Worm (Caenorhabditis elegans): ENCODE data around the gene sta-1.

sta-1 gene

DNA sequence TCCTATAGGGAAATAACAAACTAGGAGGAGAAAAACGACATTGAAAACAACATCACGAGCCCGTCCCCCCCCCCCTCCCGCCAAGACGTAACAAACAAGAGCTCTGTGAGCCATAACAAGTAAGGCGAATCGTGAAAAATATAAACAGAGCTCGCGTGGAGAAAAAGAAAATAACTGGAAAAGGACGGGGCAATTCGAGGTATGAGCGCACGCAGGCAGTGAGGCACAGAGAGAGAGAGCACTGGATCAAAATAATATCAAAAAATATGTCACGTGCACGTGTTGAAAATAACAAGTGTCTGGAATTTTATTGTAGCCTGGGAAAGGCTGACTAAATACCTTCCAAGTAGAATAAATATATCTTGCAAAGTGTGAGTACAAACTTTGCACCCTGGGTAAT, 5.4 kb upstream of the sta-1 start (continued):
- TF ChIP-seq nhr-90 (tag; optimal IDR thresholded peaks at IDR 0.05; ENCODE audit: poor library complexity) (no peak), nhr-20 (tag; optimal IDR thresholded peaks at IDR 0.05) (peak; percentile 51), snpc-4 (tag; optimal IDR thresholded peaks at IDR 0.05) (no peak), ceh-88 (GFP tag; IDR thresholded peaks at IDR 0.05) (no peak), ceh-63 (GFP tag; optimal IDR thresholded peaks at IDR 0.05) (no peak), pax-3 (tag; optimal IDR thresholded peaks at IDR 0.05) (peak; percentile 73), lsy-2 (tag; optimal IDR thresholded peaks at IDR 0.05) (peak; percentile 15 to 47), mef-2 (tag; optimal IDR thresholded peaks at IDR 0.05) (peak; percentile 25), nhr-71 (tag; optimal IDR thresholded peaks at IDR 0.05) (peak; percentile 87), nhr-12 (tag; optimal IDR thresholded peaks at IDR 0.05) (no peak), ceh-82 (tag; optimal IDR thresholded peaks at IDR 0.05) (no peak), mep-1 (tag; optimal IDR thresholded peaks at IDR 0.05) (peak; percentile 52)

DNA sequence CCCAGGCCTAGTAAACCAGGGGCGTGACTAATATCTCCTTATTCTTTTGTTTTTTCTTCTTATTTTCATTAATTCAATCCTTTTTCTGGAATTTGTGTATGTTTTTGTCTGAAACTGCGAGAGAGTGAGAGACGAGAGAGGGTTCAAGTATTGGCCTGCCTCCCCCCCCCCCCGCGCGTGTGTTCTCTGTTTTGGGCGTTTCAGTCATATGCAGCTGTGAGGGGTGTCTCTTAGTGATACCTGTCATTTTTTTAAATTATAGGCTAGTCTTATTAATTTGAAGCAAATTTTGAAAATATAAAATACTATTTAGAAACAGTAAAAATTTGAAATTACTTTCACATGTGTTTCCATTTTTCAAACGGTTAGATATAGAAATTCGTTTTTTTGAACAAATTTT, 4.6 kb upstream of the sta-1 start:
- TF ChIP-seq fkh-8 (tag; optimal IDR thresholded peaks at IDR 0.05) (peak; percentile 71), ztf-11 (tag; optimal IDR thresholded peaks at IDR 0.05) (no peak), efl-1 (optimal IDR thresholded peaks at IDR 0.05) (no peak), efl-1 (GFP tag; optimal IDR thresholded peaks at IDR 0.05 in 1 of 2) (peak in 1 of 2 experiments; percentile 30)

DNA sequence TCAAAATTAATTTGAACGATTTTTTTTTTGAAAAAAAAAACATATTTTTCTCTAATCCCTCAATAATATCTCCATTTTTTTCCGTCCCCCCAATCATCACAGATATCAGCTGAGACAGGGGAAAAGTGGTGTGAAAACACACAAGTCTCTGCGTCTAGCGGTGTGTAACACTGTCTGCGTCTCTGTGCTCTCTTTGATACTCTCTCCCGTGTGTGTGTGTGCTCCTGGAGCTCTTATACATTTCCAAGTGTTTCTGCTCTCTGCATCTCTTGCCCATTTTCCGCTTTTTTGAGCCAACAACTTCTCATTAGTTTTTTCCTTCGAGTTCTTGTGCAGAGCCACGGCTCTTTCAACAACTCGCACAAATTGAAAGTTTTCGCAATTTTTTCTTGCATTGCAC, 529 bp upstream of the sta-1 start:
- TF ChIP-seq sox-4 (tag; optimal IDR thresholded peaks at IDR 0.05) (no peak), nhr-11 (tag; optimal IDR thresholded peaks at IDR 0.05) (no peak), mef-2 (tag; optimal IDR thresholded peaks at IDR 0.05) (no peak), jun-1 (tag; optimal IDR thresholded peaks at IDR 0.05) (peak; percentile 50), alr-1 (tag; optimal IDR thresholded peaks at IDR 0.05; ENCODE audit: borderline replicate concordance) (no peak), lin-14 (GFP tag; optimal IDR thresholded peaks at IDR 0.05) (peak; percentile 87), pag-3 (tag; optimal IDR thresholded peaks at IDR 0.05; ENCODE audit: borderline replicate concordance, insufficient read depth) (no peak), aly-2 (tag; optimal IDR thresholded peaks at IDR 0.05) (no peak), nhr-12 (tag; optimal IDR thresholded peaks at IDR 0.05) (no peak), egl-13 (tag; optimal IDR thresholded peaks at IDR 0.05) (no peak), lir-3 (tag; optimal IDR thresholded peaks at IDR 0.05; ENCODE audit: poor library complexity) (no peak), nhr-20 (tag; optimal IDR thresholded peaks at IDR 0.05) (peak; percentile 16), fkh-8 (tag; optimal IDR thresholded peaks at IDR 0.05) (peak; percentile 74), lin-13 (GFP tag; optimal IDR thresholded peaks at IDR 0.05) (peak; percentile 15), lin-35 (GFP tag; optimal IDR thresholded peaks at IDR 0.05) (peak; percentile 24 to 60), ceh-82 (tag; optimal IDR thresholded peaks at IDR 0.05) (peak in 2 of 3 experiments; percentile 41 to 71), sup-37 (GFP tag; optimal IDR thresholded peaks at IDR 0.05) (no peak), nhr-28 (tag; optimal IDR thresholded peaks at IDR 0.05) (no peak), blmp-1 (tag; optimal IDR thresholded peaks at IDR 0.05) (no peak), mab-9 (GFP tag; IDR thresholded peaks at IDR 0.05) (no peak), ceh-63 (GFP tag; optimal IDR thresholded peaks at IDR 0.05) (no peak), efl-1 (optimal IDR thresholded peaks at IDR 0.05) (peak; percentile 53 to 61), efl-1 (GFP tag; optimal IDR thresholded peaks at IDR 0.05 in 1 of 2) (peak; percentile 13 to 92), C04F5.9 (tag; optimal IDR thresholded peaks at IDR 0.05) (no peak), efl-3 (GFP tag; optimal IDR thresholded peaks at IDR 0.05) (no peak), nhr-77 (tag; optimal IDR thresholded peaks at IDR 0.05) (peak; percentile 60), hlh-17 (GFP tag; optimal IDR thresholded peaks at IDR 0.05; ENCODE audit: borderline replicate concordance) (no peak), elt-3 (tag; optimal IDR thresholded peaks at IDR 0.05) (no peak), lin-15B (tag; optimal IDR thresholded peaks at IDR 0.05) (no peak), unc-130 (tag; optimal IDR thresholded peaks at IDR 0.05) (no peak), Y116A8C.19 (tag; optimal IDR thresholded peaks at IDR 0.05; ENCODE audit: borderline replicate concordance) (no peak), nhr-84 (tag; optimal IDR thresholded peaks at IDR 0.05) (no peak), egl-27 (tag; optimal IDR thresholded peaks at IDR 0.05) (no peak), nhr-71 (tag; optimal IDR thresholded peaks at IDR 0.05) (peak; percentile 73), F16B12.6 (tag; optimal IDR thresholded peaks at IDR 0.05) (peak; percentile 55), pax-3 (tag; optimal IDR thresholded peaks at IDR 0.05) (peak; percentile 23), C16A3.4 (tag; optimal IDR thresholded peaks at IDR 0.05) (peak; percentile 7), swsn-7 (tag; optimal IDR thresholded peaks at IDR 0.05) (peak; percentile 51), ceh-88 (GFP tag; IDR thresholded peaks at IDR 0.05) (no peak), nhr-90 (tag; optimal IDR thresholded peaks at IDR 0.05; ENCODE audit: poor library complexity) (no peak), zip-4 (GFP tag; optimal IDR thresholded peaks at IDR 0.05) (no peak), skn-1 (tag; optimal IDR thresholded peaks at IDR 0.05) (peak; percentile 20), ztf-4 (tag; optimal IDR thresholded peaks at IDR 0.05) (no peak)

Measured in whole organism, L1 larva.